Fruit fly (Drosophila melanogaster) whole organism, wandering third instar larva: ENCODE measurements around the gene Rtnl1.

Experiments
- CG32264 ChIP-seq: fragments of 200-800 bp; sonication (Bioruptor generic); optimal IDR thresholded peaks from 2 replicates; lab custom pipeline; 2016; ENCODE audit warnings: missing biosample characterization, missing genetic modification characterization
- Hr78 ChIP-seq: fragments of >200 bp; optimal IDR thresholded peaks from 2 replicates; lab custom pipeline; 2017; ENCODE audit warnings: missing biosample characterization, missing genetic modification characterization
- Hr83 ChIP-seq: fragments of 200-300 bp; sonication (Bioruptor generic); optimal IDR thresholded peaks from 2 replicates; lab custom pipeline; 2016; ENCODE audit warnings: missing biosample characterization, mild to moderate bottlenecking, missing genetic modification characterization, moderate library complexity; ENCODE audit not compliant: poor library complexity, severe bottlenecking
- dsf ChIP-seq: sonication (Bioruptor generic); optimal IDR thresholded peaks from 2 replicates; lab custom pipeline; 2016; ENCODE audit warnings: missing biosample characterization, missing genetic modification characterization, borderline replicate concordance
- lola ChIP-seq: fragments of >200 bp; optimal IDR thresholded peaks from 2 replicates; lab custom pipeline; 2017; ENCODE audit warnings: missing biosample characterization, missing genetic modification characterization
- sv ChIP-seq: fragments of 200-800 bp; sonication (Bioruptor generic); optimal IDR thresholded peaks from 3 replicates; lab custom pipeline; 2016; ENCODE audit warnings: missing biosample characterization, missing genetic modification characterization
- usp ChIP-seq: fragments of >200 bp; optimal IDR thresholded peaks from 2 replicates; lab custom pipeline; 2017; ENCODE audit warnings: missing biosample characterization, missing genetic modification characterization

- TF ChIP-seq Hr78 (GFP tag; lab: Kevin White, UChicago), result no peak
- no peak for TF ChIP-seq Hr83
- TF ChIP-seq sv (GFP tag; lab: Kevin White, UChicago), result peak; percentile 26
- TF ChIP-seq lola (GFP tag; lab: Kevin White, UChicago), result no peak
- no peak for TF ChIP-seq dsf (GFP tag; lab: Kevin White, UChicago)
- TF ChIP-seq usp (GFP tag; lab: Kevin White, UChicago), result no peak
- peak; percentile 56 for TF ChIP-seq CG32264 (GFP tag; lab: Kevin White, UChicago)
Observed at dm6 chr2L:4999389-5000032, 10.0 kb downstream of the Rtnl1 start.
